Fruit fly (Drosophila melanogaster): ENCODE results near the gene CG13896.

DNA sequence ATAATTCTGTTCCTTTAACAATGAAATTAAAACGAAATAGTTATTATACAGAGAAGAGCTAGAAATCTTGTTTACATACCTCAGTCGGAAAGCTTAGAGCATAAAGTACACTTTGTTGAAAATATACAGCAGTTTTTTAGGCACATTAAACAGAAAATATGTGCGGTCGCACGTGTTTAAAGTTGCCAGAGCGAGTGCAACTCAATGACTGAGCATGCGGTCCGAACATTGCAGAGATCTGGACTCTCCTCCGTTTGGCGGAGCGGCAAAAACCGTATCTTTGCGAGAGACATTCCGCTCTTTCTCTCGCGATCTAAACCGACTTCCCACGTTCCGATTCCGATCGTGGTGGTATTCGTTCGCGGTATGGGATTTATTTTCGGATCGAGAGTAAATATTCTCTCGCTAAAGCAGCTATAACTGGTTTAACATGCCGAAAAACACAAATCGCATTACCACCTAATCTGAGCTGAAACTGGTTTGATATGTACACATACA lies 3.6 kb downstream of the CG13896 start, which contains the start of gene CG13895:
- TF ChIP-seq insv (optimal IDR thresholded peaks at IDR 0.05) (no peak), h (optimal IDR thresholded peaks at IDR 0.05) (no peak), psq (optimal IDR thresholded peaks at IDR 0.05) (no peak), ttk (optimal IDR thresholded peaks at IDR 0.05) (no peak), Myc (optimal IDR thresholded peaks at IDR 0.05) (no peak), Sin3A (optimal IDR thresholded peaks at IDR 0.05) (no peak)
